Worm (Caenorhabditis elegans) whole organism, L2 larva: ENCODE data around the gene tbc-20.

Source experiments
- C34F6.9 ChIP-seq: fragments of 150-350 bp; optimal IDR thresholded peaks from 2 replicates; lab custom pipeline; 2014; ENCODE audit warnings: missing biosample characterization, missing genetic modification characterization
- F13H6.1 ChIP-seq: sonication (generic microtip); optimal IDR thresholded peaks from 2 replicates; lab custom pipeline; 2016; ENCODE audit warnings: missing genetic modification characterization, missing compliant biosample characterization
- R02D3.7 ChIP-seq: fragments of 150-350 bp; optimal IDR thresholded peaks from 2 replicates; lab custom pipeline; 2014; ENCODE audit warnings: missing biosample characterization, missing genetic modification characterization
- Y55F3AM.14 ChIP-seq: fragments of 200-800 bp; sonication (Bioruptor generic); optimal IDR thresholded peaks from 2 replicates; lab custom pipeline; 2018; ENCODE audit warnings: mild to moderate bottlenecking, missing genetic modification characterization, missing compliant biosample characterization
- ZK546.5 ChIP-seq: sonication (generic microtip); optimal IDR thresholded peaks from 2 replicates; lab custom pipeline; 2017; ENCODE audit warnings: missing biosample characterization, missing genetic modification characterization
- alr-1 ChIP-seq: fragments of 150-350 bp; optimal IDR thresholded peaks from 2 replicates; lab custom pipeline; 2014; ENCODE audit warnings: missing biosample characterization, missing genetic modification characterization
- aly-2 ChIP-seq: fragments of 150-350 bp; optimal IDR thresholded peaks from 2 replicates; lab custom pipeline; 2014; ENCODE audit warnings: missing biosample characterization, missing genetic modification characterization
- ama-1 ChIP-seq: fragments of 150-350 bp; optimal IDR thresholded peaks from 2 replicates; lab custom pipeline; 2018; ENCODE audit warnings: inconsistent platforms
- blmp-1 ChIP-seq: sonication (generic microtip); optimal IDR thresholded peaks from 2 replicates; lab custom pipeline; 2017; ENCODE audit warnings: missing genetic modification characterization, mild to moderate bottlenecking, missing compliant biosample characterization, antibody characterized with exemption, moderate library complexity; ENCODE audit not compliant: insufficient read depth
- ceh-16 ChIP-seq: fragments of 150-350 bp; optimal IDR thresholded peaks from 2 replicates; lab custom pipeline; 2014; ENCODE audit warnings: missing biosample characterization, missing genetic modification characterization
- ceh-82 ChIP-seq: fragments of 150-350 bp; optimal IDR thresholded peaks from 2 replicates; lab custom pipeline; 2014; ENCODE audit warnings: missing biosample characterization, missing genetic modification characterization
- crh-2 ChIP-seq: sonication (generic microtip); optimal IDR thresholded peaks from 2 replicates; lab custom pipeline; 2017; ENCODE audit warnings: missing biosample characterization, missing genetic modification characterization
- dmd-4 ChIP-seq: sonication (generic microtip); optimal IDR thresholded peaks from 2 replicates; lab custom pipeline; 2017; ENCODE audit warnings: missing biosample characterization, missing genetic modification characterization
- egl-27 ChIP-seq: sonication (generic microtip); optimal IDR thresholded peaks from 3 replicates; lab custom pipeline; 2017; ENCODE audit warnings: missing biosample characterization, missing genetic modification reagents, missing genetic modification characterization
- elt-1 ChIP-seq: fragments of 150-350 bp; optimal IDR thresholded peaks from 2 replicates; lab custom pipeline; 2014; ENCODE audit warnings: missing biosample characterization, missing genetic modification characterization
- elt-3 ChIP-seq: sonication (generic microtip); optimal IDR thresholded peaks from 2 replicates; lab custom pipeline; 2017; ENCODE audit warnings: missing biosample characterization, missing genetic modification characterization
- fos-1 ChIP-seq: fragments of 150-350 bp; optimal IDR thresholded peaks from 2 replicates; lab custom pipeline; 2014; ENCODE audit warnings: missing biosample characterization, missing genetic modification characterization
- gmeb-1 ChIP-seq: fragments of 150-350 bp; optimal IDR thresholded peaks from 2 replicates; lab custom pipeline; 2014; ENCODE audit warnings: missing biosample characterization, missing genetic modification characterization
- lin-11 ChIP-seq: fragments of 150-350 bp; sonication (generic microtip); optimal IDR thresholded peaks from 2 replicates; lab custom pipeline; 2014; ENCODE audit warnings: missing biosample characterization, missing genetic modification characterization, inconsistent platforms, mixed read lengths
- lin-13 ChIP-seq: fragments of 150-350 bp; optimal IDR thresholded peaks from 2 replicates; lab custom pipeline; 2014; ENCODE audit warnings: missing biosample characterization, missing genetic modification reagents, missing genetic modification characterization
- lin-39 ChIP-seq: fragments of 150-350 bp; optimal IDR thresholded peaks from 2 replicates; lab custom pipeline; 2014; ENCODE audit warnings: missing biosample characterization, missing genetic modification reagents, missing genetic modification characterization
- mab-5 ChIP-seq: fragments of 150-350 bp; optimal IDR thresholded peaks from 2 replicates; lab custom pipeline; 2014; ENCODE audit warnings: missing biosample characterization, missing genetic modification characterization
- mbf-1 ChIP-seq: sonication (generic microtip); optimal IDR thresholded peaks from 2 replicates; lab custom pipeline; 2017; ENCODE audit warnings: missing biosample characterization, missing genetic modification characterization
- mdl-1 ChIP-seq, 2 experiments: fragments of 150-350 bp in 1 of 2; sonication (generic microtip) in 1 of 2; optimal IDR thresholded peaks; 2 replicates each; lab custom pipeline; 2017; ENCODE audit warnings: missing biosample characterization in 2 of 2, missing genetic modification characterization in 2 of 2
- nhr-10 ChIP-seq: sonication (generic microtip); optimal IDR thresholded peaks from 2 replicates; lab custom pipeline; 2017; ENCODE audit warnings: missing biosample characterization, missing genetic modification characterization
- nhr-129 ChIP-seq: fragments of 150-350 bp; optimal IDR thresholded peaks from 2 replicates; lab custom pipeline; 2014; ENCODE audit warnings: missing biosample characterization, missing genetic modification characterization
- nhr-21 ChIP-seq: fragments of 150-350 bp; optimal IDR thresholded peaks from 2 replicates; lab custom pipeline; 2014; ENCODE audit warnings: missing biosample characterization, missing genetic modification characterization
- nhr-23 ChIP-seq: fragments of 150-350 bp; optimal IDR thresholded peaks from 2 replicates; lab custom pipeline; 2014; ENCODE audit warnings: missing biosample characterization, missing genetic modification reagents, missing genetic modification characterization
- nhr-237 ChIP-seq: fragments of 150-350 bp; optimal IDR thresholded peaks from 2 replicates; lab custom pipeline; 2014; ENCODE audit warnings: missing biosample characterization, missing genetic modification characterization
- nhr-25 ChIP-seq: fragments of 150-350 bp; sonication (generic microtip); optimal IDR thresholded peaks from 3 replicates; lab custom pipeline; 2014; ENCODE audit warnings: missing biosample characterization, missing genetic modification characterization
- nhr-77 ChIP-seq: fragments of 150-350 bp; optimal IDR thresholded peaks from 2 replicates; lab custom pipeline; 2014; ENCODE audit warnings: missing biosample characterization, missing genetic modification characterization
- peb-1 ChIP-seq: fragments of 150-350 bp; optimal IDR thresholded peaks from 2 replicates; lab custom pipeline; 2014; ENCODE audit warnings: missing biosample characterization, missing genetic modification characterization
- sem-4 ChIP-seq: fragments of 150-350 bp; optimal IDR thresholded peaks from 2 replicates; lab custom pipeline; 2014; ENCODE audit warnings: missing biosample characterization, missing genetic modification reagents, missing genetic modification characterization
- skn-1 ChIP-seq: sonication (generic microtip); optimal IDR thresholded peaks from 2 replicates; lab custom pipeline; 2017; ENCODE audit warnings: missing biosample characterization, missing genetic modification characterization
- sma-3 ChIP-seq: sonication (generic microtip); optimal IDR thresholded peaks from 2 replicates; lab custom pipeline; 2016; ENCODE audit warnings: missing genetic modification reagents, missing genetic modification characterization, missing compliant biosample characterization
- sma-9 ChIP-seq, 2 experiments: fragments of 150-350 bp in 1 of 2; sonication (generic microtip) in 1 of 2; optimal IDR thresholded peaks; 2 replicates each; lab custom pipeline; 2014 to 2016; ENCODE audit warnings: missing genetic modification characterization in 2 of 2, mild to moderate bottlenecking in 1 of 2, missing biosample characterization in 1 of 2, missing compliant biosample characterization in 1 of 2, missing genetic modification reagents in 1 of 2, moderate library complexity in 1 of 2
- snpc-4 ChIP-seq: fragments of 150-350 bp; optimal IDR thresholded peaks from 2 replicates; lab custom pipeline; 2014; ENCODE audit warnings: missing biosample characterization, missing genetic modification characterization
- unc-55 ChIP-seq: fragments of 150-350 bp; sonication (generic microtip); optimal IDR thresholded peaks from 3 replicates; lab custom pipeline; 2014; ENCODE audit warnings: missing biosample characterization, missing genetic modification reagents, missing genetic modification characterization
- unc-62 ChIP-seq: fragments of 150-350 bp; optimal IDR thresholded peaks from 2 replicates; lab custom pipeline; 2014; ENCODE audit warnings: missing biosample characterization, missing genetic modification reagents, missing genetic modification characterization
- zag-1 ChIP-seq: fragments of 150-350 bp; optimal IDR thresholded peaks from 2 replicates; lab custom pipeline; 2014; ENCODE audit warnings: missing biosample characterization, missing genetic modification characterization
- ztf-1 ChIP-seq: fragments of 200-800 bp; sonication (Bioruptor generic); conservative IDR thresholded peaks from 2 replicates; pipeline ENCODE4 v1.3.6; 2022; ENCODE audit warnings: missing genetic modification characterization, missing compliant biosample characterization
- ztf-11 ChIP-seq: sonication (generic microtip); optimal IDR thresholded peaks from 2 replicates; lab custom pipeline; 2017; ENCODE audit warnings: missing biosample characterization, missing genetic modification characterization

Gene tbc-20

DNA sequence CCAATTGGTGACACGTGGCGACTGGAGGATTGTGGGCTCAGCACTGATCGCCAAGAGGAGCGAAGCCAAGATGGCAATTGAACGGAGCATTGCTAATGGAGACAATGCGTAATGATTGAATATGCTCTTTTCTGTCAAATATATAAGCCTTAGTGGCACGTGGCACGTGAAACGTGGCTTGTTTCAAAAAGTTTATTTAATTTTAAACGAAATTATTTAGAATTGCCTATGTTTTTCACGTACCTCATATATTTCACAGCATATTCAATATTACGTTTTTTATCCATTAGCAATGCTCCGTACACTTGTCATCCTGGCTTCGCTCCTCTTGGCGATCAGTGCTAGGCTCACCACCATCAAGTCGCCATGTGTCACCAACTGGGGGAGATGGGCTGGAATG, 12.4 kb upstream of the tbc-20 start, which contains the start of gene Y54E2A.9:
Gene Y54E2A.9, minus strand, starts transcription at position 101 of the 400 bp plus-strand sequence.
- no peak for TF ChIP-seq gmeb-1
- TF ChIP-seq blmp-1 (tag; lab: Kevin White, UChicago): no peak
- TF ChIP-seq nhr-21 (tag; lab: Kevin White, UChicago): no peak
- no peak for TF ChIP-seq zag-1 (tag; lab: Kevin White, UChicago)
- no peak for TF ChIP-seq nhr-10 (tag; lab: Kevin White, UChicago)
- TF ChIP-seq peb-1: no peak
- TF ChIP-seq sma-3 (GFP tag; lab: Kevin White, UChicago): no peak
- TF ChIP-seq ceh-82 (tag; lab: Kevin White, UChicago): no peak
- no peak for TF ChIP-seq F13H6.1 (tag; lab: Kevin White, UChicago)
- TF ChIP-seq nhr-77 (tag; lab: Kevin White, UChicago): no peak
- TF ChIP-seq crh-2 (tag; lab: Kevin White, UChicago): no peak
- no peak for TF ChIP-seq egl-27 (tag; lab: Kevin White, UChicago)
- no peak for TF ChIP-seq lin-39
- TF ChIP-seq dmd-4 (tag; lab: Kevin White, UChicago): no peak
- no peak for TF ChIP-seq sma-9 (GFP tag; optimal IDR thresholded peaks at IDR 0.05; lab: Kevin White, UChicago)
- TF ChIP-seq sma-9 (tag; optimal IDR thresholded peaks at IDR 0.05; lab: Kevin White, UChicago): no peak
- TF ChIP-seq sem-4: no peak
- TF ChIP-seq ztf-1 (GFP tag; lab: Robert Waterston, UW): no peak
- TF ChIP-seq skn-1 (tag; lab: Kevin White, UChicago): no peak
- TF ChIP-seq, all 48 proteins: peak for 0

DNA sequence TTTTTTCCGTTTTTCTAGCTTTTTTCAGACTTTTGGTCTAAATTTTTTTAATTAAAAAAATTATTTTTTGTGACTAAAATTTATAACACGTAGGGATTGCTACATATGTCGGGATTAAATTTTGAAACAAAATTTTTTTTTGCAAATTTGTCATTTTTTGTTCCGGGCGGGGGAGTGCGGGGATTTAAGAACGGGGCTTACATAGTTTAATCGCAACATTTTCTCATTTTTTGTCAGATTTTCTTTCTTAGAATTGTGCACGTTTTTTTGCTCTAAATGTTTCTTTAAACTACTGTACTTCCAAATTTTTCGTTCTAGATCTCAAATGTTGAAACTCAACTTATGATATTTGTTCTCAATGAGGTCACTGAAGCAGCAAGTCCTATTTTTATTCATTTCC, 7.5 kb upstream of the tbc-20 start, which contains the start of gene Y54E2A.10:
Gene Y54E2A.10, plus strand, starts transcription at position 301 of the 400 bp plus-strand sequence.
- TF ChIP-seq nhr-77 (tag; lab: Kevin White, UChicago): no peak
- TF ChIP-seq unc-55 (GFP tag; lab: Kevin White, UChicago): peak; percentile 4

DNA sequence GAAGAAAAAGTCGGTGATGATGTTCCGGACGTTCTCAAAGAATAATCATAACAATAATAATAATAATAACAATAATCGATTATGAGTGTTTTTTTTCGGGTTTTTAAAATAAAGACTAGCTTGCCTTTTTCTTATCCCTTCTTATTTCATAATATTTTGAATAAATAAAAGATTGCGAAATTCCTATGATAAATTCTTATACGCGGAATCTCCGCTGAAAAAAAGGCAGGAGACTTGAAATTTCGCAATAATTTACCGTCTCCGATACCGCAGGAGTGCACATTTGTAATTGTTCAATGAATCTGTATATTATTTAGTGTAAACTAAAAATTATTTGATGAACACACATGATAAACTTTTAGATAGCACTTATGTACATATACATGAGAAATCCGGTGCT, 5.8 kb upstream of the tbc-20 start:
- TF ChIP-seq unc-55 (GFP tag; lab: Kevin White, UChicago): peak; percentile 84
- TF ChIP-seq dmd-4 (tag; lab: Kevin White, UChicago): no peak

DNA sequence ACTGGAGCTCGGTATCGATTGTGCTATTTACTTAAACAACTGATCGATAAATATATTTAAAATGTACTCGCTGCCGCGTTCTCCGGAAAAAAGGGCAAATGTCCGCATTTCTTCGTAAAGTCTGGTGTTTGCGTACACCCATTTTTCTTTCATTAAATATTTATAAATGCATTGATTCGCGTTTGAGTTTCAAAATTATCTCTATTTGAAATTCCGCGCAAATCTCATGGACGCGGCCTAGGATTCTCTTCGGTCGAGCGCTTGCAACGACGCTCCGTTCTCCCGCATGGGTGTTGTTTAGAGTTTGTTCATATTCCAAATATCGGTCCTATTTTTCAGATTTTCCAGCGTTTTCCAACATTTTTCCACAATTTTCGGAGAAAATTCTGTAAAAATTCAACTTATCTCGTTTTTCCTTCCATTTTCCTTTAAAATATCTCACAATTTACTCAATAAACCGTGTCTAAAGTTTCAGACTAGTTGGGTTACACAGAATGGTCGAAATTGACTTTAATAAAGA, 3.3 kb upstream of the tbc-20 start, which contains the start of gene eif-3.B:
Gene eif-3.B, plus strand, starts transcription at position 470 of the 520 bp plus-strand sequence.
- peak; percentile 75 for TF ChIP-seq blmp-1 (tag; lab: Kevin White, UChicago)
- peak; percentile 78 for TF ChIP-seq fos-1 (tag; lab: Kevin White, UChicago)
- no peak for TF ChIP-seq ama-1 (lab: Kevin White, UChicago)
- peak; percentile 94 for TF ChIP-seq lin-13 (GFP tag; lab: Kevin White, UChicago)
- TF ChIP-seq dmd-4 (tag; lab: Kevin White, UChicago): peak; percentile 22
- TF ChIP-seq nhr-10 (tag; lab: Kevin White, UChicago): peak; percentile 17
- peak; percentile 95 for TF ChIP-seq C34F6.9 (tag; lab: Kevin White, UChicago)
- peak; percentile 38 for TF ChIP-seq ZK546.5
- no peak for TF ChIP-seq unc-62 (GFP tag; lab: Kevin White, UChicago)
- peak; percentile 88 for TF ChIP-seq nhr-21 (tag; lab: Kevin White, UChicago)
- TF ChIP-seq zag-1 (tag; lab: Kevin White, UChicago): peak; percentile 74
- no peak for TF ChIP-seq alr-1
- peak; percentile 94 for TF ChIP-seq crh-2 (tag; lab: Kevin White, UChicago)
- TF ChIP-seq egl-27 (tag; lab: Kevin White, UChicago): peak; percentile 80
- TF ChIP-seq nhr-129 (tag; lab: Kevin White, UChicago): peak; percentile 81
- TF ChIP-seq nhr-25 (tag; lab: Kevin White, UChicago): peak; percentile 86
- no peak for TF ChIP-seq peb-1
- TF ChIP-seq ceh-16 (tag; lab: Kevin White, UChicago): peak; percentile 65
- no peak for TF ChIP-seq elt-3 (tag; lab: Kevin White, UChicago)
- no peak for TF ChIP-seq lin-39
- TF ChIP-seq nhr-23 (tag; lab: Kevin White, UChicago): no peak
- peak; percentile 78 for TF ChIP-seq mab-5
- TF ChIP-seq ztf-1 (GFP tag; lab: Robert Waterston, UW): no peak
- no peak for TF ChIP-seq mbf-1 (tag; lab: Kevin White, UChicago)
- TF ChIP-seq elt-1 (tag; lab: Kevin White, UChicago): no peak
- TF ChIP-seq unc-55 (GFP tag; lab: Kevin White, UChicago): peak; percentile 98
- TF ChIP-seq skn-1 (tag; lab: Kevin White, UChicago): peak; percentile 15
- peak; percentile 98 for TF ChIP-seq gmeb-1
- TF ChIP-seq nhr-237 (tag; lab: Kevin White, UChicago): no peak
- TF ChIP-seq ceh-82 (tag; lab: Kevin White, UChicago): peak; percentile 41
- TF ChIP-seq sem-4: peak; percentile 84
- peak; percentile 96 for TF ChIP-seq sma-9 (GFP tag; optimal IDR thresholded peaks at IDR 0.05; lab: Kevin White, UChicago)
- no peak for TF ChIP-seq sma-9 (tag; optimal IDR thresholded peaks at IDR 0.05; lab: Kevin White, UChicago)
- TF ChIP-seq F13H6.1 (tag; lab: Kevin White, UChicago): peak; percentile 95
- no peak for TF ChIP-seq ztf-11 (tag; lab: Kevin White, UChicago)
- peak; percentile 82 for TF ChIP-seq nhr-77 (tag; lab: Kevin White, UChicago)
- no peak for TF ChIP-seq aly-2 (tag; lab: Kevin White, UChicago)
- TF ChIP-seq R02D3.7: peak; percentile 38
- peak; percentile 95 for TF ChIP-seq sma-3 (GFP tag; lab: Kevin White, UChicago)
- peak; percentile 93 for TF ChIP-seq snpc-4 (tag; lab: Kevin White, UChicago)
- peak; percentile 97 for TF ChIP-seq lin-11 (tag; lab: Kevin White, UChicago)
- peak in 1 of 2 experiments; percentile 59 for TF ChIP-seq mdl-1 (tag; optimal IDR thresholded peaks at IDR 0.05; lab: Kevin White, UChicago)
- no peak for TF ChIP-seq Y55F3AM.14 (GFP tag; lab: Kevin White, UChicago)
